Worm (Caenorhabditis elegans) whole organism, late embryonic: ENCODE measurements around the gene sucl-1.
A peak's percentile ranks its signal among the peaks of the same experiment; 100 is the strongest.

Source experiments
- ama-1 ChIP-seq: fragments of 150-350 bp; optimal IDR thresholded peaks from 2 replicates; lab custom pipeline; 2014
- ceh-14 ChIP-seq: sonication (generic microtip); optimal IDR thresholded peaks from 2 replicates; lab custom pipeline; 2016; ENCODE audit warnings: missing genotype, missing genetic modification characterization, missing compliant biosample characterization
- ceh-9 ChIP-seq: sonication (generic microtip); optimal IDR thresholded peaks from 2 replicates; lab custom pipeline; 2016; ENCODE audit warnings: mild to moderate bottlenecking, missing genetic modification characterization, inconsistent platforms, missing compliant biosample characterization
- dmd-4 ChIP-seq: sonication (generic microtip); optimal IDR thresholded peaks from 2 replicates; lab custom pipeline; 2016; ENCODE audit warnings: borderline replicate concordance, missing genetic modification characterization, missing compliant biosample characterization
- hlh-13 ChIP-seq: fragments of 200-800 bp; sonication (Bioruptor generic); optimal IDR thresholded peaks from 2 replicates; lab custom pipeline; 2018; ENCODE audit warnings: mild to moderate bottlenecking, missing genetic modification characterization, missing compliant biosample characterization
- hlh-30 ChIP-seq: sonication (generic microtip); optimal IDR thresholded peaks from 2 replicates; lab custom pipeline; 2017; ENCODE audit warnings: antibody characterized with exemption, missing genetic modification characterization, missing compliant biosample characterization; ENCODE audit not compliant: insufficient read depth
- lin-11 ChIP-seq: fragments of 200-800 bp; sonication (Bioruptor generic); optimal IDR thresholded peaks from 2 replicates; lab custom pipeline; 2018; ENCODE audit warnings: mild to moderate bottlenecking, missing genetic modification characterization, missing compliant biosample characterization
- nhr-11 ChIP-seq: fragments of 150-350 bp; optimal IDR thresholded peaks from 2 replicates; lab custom pipeline; 2014; ENCODE audit warnings: missing biosample characterization, missing genetic modification characterization
- pqm-1 ChIP-seq: sonication (generic microtip); optimal IDR thresholded peaks from 2 replicates; lab custom pipeline; 2016; ENCODE audit warnings: missing genetic modification characterization, missing compliant biosample characterization
- tbx-2 ChIP-seq: sonication (generic microtip); optimal IDR thresholded peaks from 2 replicates; lab custom pipeline; 2016; ENCODE audit warnings: missing genetic modification characterization, missing compliant biosample characterization
- ttx-3 ChIP-seq: sonication (generic microtip); optimal IDR thresholded peaks from 2 replicates; lab custom pipeline; 2016; ENCODE audit warnings: missing genetic modification reagents, missing genetic modification characterization, missing compliant biosample characterization

DNA sequence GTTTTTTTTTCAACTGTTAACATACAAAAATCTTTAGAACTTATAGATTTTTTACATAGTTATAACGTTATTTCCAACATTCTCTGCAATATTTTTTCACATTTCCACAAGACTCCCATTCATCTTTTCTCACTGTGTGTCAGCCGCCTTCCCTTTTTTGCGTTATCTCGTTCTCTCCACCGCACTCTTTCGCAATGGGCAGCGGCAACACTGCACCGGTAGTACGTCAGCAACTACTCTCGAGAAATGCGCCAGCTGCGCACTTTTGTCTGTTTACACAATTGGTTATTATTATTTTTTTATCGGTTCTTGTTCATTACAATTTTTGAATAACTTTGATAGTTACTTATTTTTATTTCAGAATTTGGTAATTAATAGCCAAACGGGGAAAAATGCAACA, 6.9 kb upstream of the sucl-1 start, which contains the start of gene C05G5.2:
- TF ChIP-seq hlh-13 (GFP tag; lab: Kevin White, UChicago), result no peak
- peak; percentile 13 for TF ChIP-seq pqm-1 (tag; lab: Kevin White, UChicago)
- TF ChIP-seq ama-1, result no peak
- TF ChIP-seq tbx-2 (tag; lab: Kevin White, UChicago), result peak; percentile 77
- TF ChIP-seq lin-11 (tag; lab: Kevin White, UChicago), result peak; percentile 3
- no peak for TF ChIP-seq ttx-3 (tag; lab: Kevin White, UChicago)
- TF ChIP-seq nhr-11 (tag; lab: Kevin White, UChicago), result no peak
- no peak for TF ChIP-seq dmd-4
- no peak for TF ChIP-seq hlh-30 (tag; lab: Kevin White, UChicago)
- TF ChIP-seq ceh-14, result peak; percentile 65
- TF ChIP-seq ceh-9 (tag; lab: Kevin White, UChicago), result no peak
